Worm (Caenorhabditis elegans) whole organism, L4/young adult: ENCODE results near the gene H01G02.3.

ENCODE experiments used
- dao-5 ChIP-seq: sonication (generic microtip); optimal IDR thresholded peaks from 2 replicates; lab custom pipeline; 2016; ENCODE audit warnings: missing genotype, missing genetic modification characterization, moderate library complexity, missing compliant biosample characterization
- him-1 ChIP-seq: sonication (generic microtip); optimal IDR thresholded peaks from 2 replicates; lab custom pipeline; 2016; ENCODE audit warnings: missing genotype, missing genetic modification reagents, missing genetic modification characterization, missing compliant biosample characterization

- TF ChIP-seq him-1 (no peak), dao-5 (no peak)
Observed at ce11 chrIV:11776968-11777467, 15.4 kb downstream of the H01G02.3 start.
